Worm (Caenorhabditis elegans) whole organism, late embryonic: ENCODE measurements around the gene H29C22.1.

ENCODE experiments used
- F13H6.1 ChIP-seq: sonication (generic microtip); optimal IDR thresholded peaks from 2 replicates; lab custom pipeline; 2016; ENCODE audit warnings: missing genetic modification characterization, missing compliant biosample characterization
- K02D7.2 ChIP-seq: sonication (generic microtip); optimal IDR thresholded peaks from 2 replicates; lab custom pipeline; 2017; ENCODE audit warnings: mild to moderate bottlenecking, missing genetic modification characterization, missing compliant biosample characterization
- K09A11.1 ChIP-seq: sonication (generic microtip); optimal IDR thresholded peaks from 2 replicates; lab custom pipeline; 2017; ENCODE audit warnings: antibody characterized with exemption, mild to moderate bottlenecking, missing genetic modification characterization, missing compliant biosample characterization; ENCODE audit not compliant: insufficient read depth
- T23F11.4 ChIP-seq: fragments of 200-800 bp; sonication (Bioruptor generic); optimal IDR thresholded peaks from 2 replicates; lab custom pipeline; 2018; ENCODE audit warnings: mild to moderate bottlenecking, missing genetic modification characterization, missing compliant biosample characterization
- Y22D7AL.16 ChIP-seq: sonication (generic microtip); optimal IDR thresholded peaks from 2 replicates; lab custom pipeline; 2016; ENCODE audit warnings: missing genetic modification characterization, missing compliant biosample characterization
- ahr-1 ChIP-seq: sonication (generic microtip); optimal IDR thresholded peaks from 2 replicates; lab custom pipeline; 2016; ENCODE audit warnings: missing genetic modification characterization, missing compliant biosample characterization
- ceh-14 ChIP-seq: sonication (generic microtip); optimal IDR thresholded peaks from 2 replicates; lab custom pipeline; 2016; ENCODE audit warnings: missing genotype, missing genetic modification characterization, missing compliant biosample characterization
- ceh-19 ChIP-seq: fragments of 200-800 bp; sonication (Bioruptor generic); optimal IDR thresholded peaks from 2 replicates; lab custom pipeline; 2018; ENCODE audit warnings: mild to moderate bottlenecking, missing genetic modification characterization, missing compliant biosample characterization
- ceh-22 ChIP-seq: sonication (generic microtip); optimal IDR thresholded peaks from 2 replicates; lab custom pipeline; 2017; ENCODE audit warnings: missing biosample characterization, missing genetic modification characterization
- ceh-24 ChIP-seq: sonication (generic microtip); optimal IDR thresholded peaks from 2 replicates; lab custom pipeline; 2016; ENCODE audit warnings: mild to moderate bottlenecking, missing genetic modification characterization, missing compliant biosample characterization
- ceh-30 ChIP-seq: fragments of 150-350 bp; optimal IDR thresholded peaks from 2 replicates; lab custom pipeline; 2014; ENCODE audit warnings: missing biosample characterization, missing genetic modification characterization
- ceh-45 ChIP-seq: fragments of 200-800 bp; sonication (Bioruptor generic); IDR thresholded peaks from 2 replicates; pipeline ENCODE4 v1.3.6; 2022; ENCODE audit warnings: missing genetic modification reagents, missing genetic modification characterization, missing compliant biosample characterization
- dmd-4 ChIP-seq: sonication (generic microtip); optimal IDR thresholded peaks from 2 replicates; lab custom pipeline; 2016; ENCODE audit warnings: borderline replicate concordance, missing genetic modification characterization, missing compliant biosample characterization
- dve-1 ChIP-seq: sonication (generic microtip); optimal IDR thresholded peaks from 2 replicates; lab custom pipeline; 2017; ENCODE audit warnings: antibody characterized with exemption, mild to moderate bottlenecking, missing genetic modification characterization, missing compliant biosample characterization
- elt-2 ChIP-seq: sonication (generic microtip); optimal IDR thresholded peaks from 2 replicates; lab custom pipeline; 2016; ENCODE audit warnings: missing genetic modification reagents, missing genetic modification characterization, missing compliant biosample characterization
- eyg-1 ChIP-seq: sonication (generic microtip); optimal IDR thresholded peaks from 2 replicates; lab custom pipeline; 2016; ENCODE audit warnings: missing genotype, missing genetic modification characterization, missing compliant biosample characterization
- fkh-10 ChIP-seq: fragments of 150-350 bp; optimal IDR thresholded peaks from 2 replicates; lab custom pipeline; 2014; ENCODE audit warnings: missing biosample characterization, missing genetic modification reagents, missing genetic modification characterization
- gmeb-2 ChIP-seq: sonication (generic microtip); optimal IDR thresholded peaks from 2 replicates; lab custom pipeline; 2016; ENCODE audit warnings: missing genetic modification characterization, inconsistent platforms, missing compliant biosample characterization
- hlh-15 ChIP-seq: sonication (generic microtip); optimal IDR thresholded peaks from 2 replicates; lab custom pipeline; 2016; ENCODE audit warnings: missing genetic modification characterization, missing compliant biosample characterization
- hlh-30 ChIP-seq: sonication (generic microtip); optimal IDR thresholded peaks from 2 replicates; lab custom pipeline; 2017; ENCODE audit warnings: antibody characterized with exemption, missing genetic modification characterization, missing compliant biosample characterization; ENCODE audit not compliant: insufficient read depth
- lin-11 ChIP-seq: fragments of 200-800 bp; sonication (Bioruptor generic); optimal IDR thresholded peaks from 2 replicates; lab custom pipeline; 2018; ENCODE audit warnings: mild to moderate bottlenecking, missing genetic modification characterization, missing compliant biosample characterization
- nfya-1 ChIP-seq: sonication (generic microtip); optimal IDR thresholded peaks from 2 replicates; lab custom pipeline; 2017; ENCODE audit warnings: missing genetic modification characterization, mild to moderate bottlenecking, missing compliant biosample characterization, antibody characterized with exemption, moderate library complexity
- nhr-232 ChIP-seq: sonication (generic microtip); optimal IDR thresholded peaks from 2 replicates; lab custom pipeline; 2016; ENCODE audit warnings: missing genetic modification characterization, missing compliant biosample characterization
- npax-4 ChIP-seq: sonication (generic microtip); optimal IDR thresholded peaks from 2 replicates; lab custom pipeline; 2016; ENCODE audit warnings: missing genetic modification characterization, missing compliant biosample characterization
- pag-3 ChIP-seq: sonication (generic microtip); optimal IDR thresholded peaks from 2 replicates; lab custom pipeline; 2016; ENCODE audit warnings: missing compliant biosample characterization, missing genetic modification characterization, borderline replicate concordance
- pax-1 ChIP-seq: fragments of 150-350 bp; optimal IDR thresholded peaks from 2 replicates; lab custom pipeline; 2014; ENCODE audit warnings: missing biosample characterization, missing genetic modification characterization
- pha-2 ChIP-seq: sonication (generic microtip); optimal IDR thresholded peaks from 2 replicates; lab custom pipeline; 2017; ENCODE audit warnings: mild to moderate bottlenecking, missing genetic modification characterization, missing compliant biosample characterization
- pha-4 ChIP-seq: fragments of 150-350 bp; optimal IDR thresholded peaks from 2 replicates; lab custom pipeline; 2018; ENCODE audit warnings: missing biosample characterization, missing genetic modification reagents, missing genetic modification characterization
- pros-1 ChIP-seq: fragments of 150-350 bp; optimal IDR thresholded peaks from 2 replicates; lab custom pipeline; 2014; ENCODE audit warnings: missing biosample characterization, missing genetic modification reagents, missing genetic modification characterization
- ref-2 ChIP-seq: sonication (generic microtip); optimal IDR thresholded peaks from 2 replicates; lab custom pipeline; 2016; ENCODE audit warnings: missing genetic modification characterization, missing compliant biosample characterization
- sdc-2 ChIP-seq: sonication (generic microtip); optimal IDR thresholded peaks from 2 replicates; lab custom pipeline; 2016; ENCODE audit warnings: missing genotype, missing genetic modification characterization, missing compliant biosample characterization
- sox-2 ChIP-seq: fragments of 200-800 bp; sonication (Bioruptor generic); IDR thresholded peaks from 2 replicates; pipeline ENCODE4 v1.3.6; 2022; ENCODE audit warnings: missing genetic modification reagents, missing genetic modification characterization, missing compliant biosample characterization
- syd-9 ChIP-seq: sonication (generic microtip); optimal IDR thresholded peaks from 2 replicates; lab custom pipeline; 2016; ENCODE audit warnings: mild to moderate bottlenecking, missing genetic modification characterization, moderate library complexity, missing compliant biosample characterization
- tbx-2 ChIP-seq: sonication (generic microtip); optimal IDR thresholded peaks from 2 replicates; lab custom pipeline; 2016; ENCODE audit warnings: missing genetic modification characterization, missing compliant biosample characterization
- unc-86 ChIP-seq: sonication (generic microtip); optimal IDR thresholded peaks from 2 replicates; lab custom pipeline; 2016; ENCODE audit warnings: missing genetic modification characterization, missing compliant biosample characterization
- zip-5 ChIP-seq: sonication (generic microtip); optimal IDR thresholded peaks from 2 replicates; lab custom pipeline; 2016; ENCODE audit warnings: missing genetic modification characterization, missing compliant biosample characterization
- ztf-16 ChIP-seq: sonication (generic microtip); optimal IDR thresholded peaks from 2 replicates; lab custom pipeline; 2017; ENCODE audit warnings: missing genetic modification characterization, missing compliant biosample characterization

The H29C22.1 gene

ce11 chrX:9271886-9272285, 39.2 kb downstream of the H29C22.1 start:
- TF ChIP-seq ceh-45 (GFP tag; lab: Robert Waterston, UW) (no peak), elt-2 (tag; lab: Kevin White, UChicago) (peak; percentile 96)

- TF ChIP-seq fkh-10, result no peak
- TF ChIP-seq pros-1 (tag; lab: Kevin White, UChicago), result no peak
- TF ChIP-seq ztf-16 (tag; lab: Kevin White, UChicago), result no peak
- TF ChIP-seq, all 69 proteins: peak for 0
These were observed 40.4 kb downstream of the H29C22.1 start, which contains the start of gene B0416.5 for ce11 chrX:9270753-9271152. Gene B0416.5, minus strand, starts transcription at chrX:9270853.

- TF ChIP-seq ceh-24 (tag; lab: Kevin White, UChicago) (no peak), K09A11.1 (no peak), pha-2 (tag; lab: Kevin White, UChicago) (no peak), nfya-1 (tag; lab: Kevin White, UChicago) (no peak), gmeb-2 (tag; lab: Kevin White, UChicago) (no peak), syd-9 (tag; lab: Kevin White, UChicago) (no peak), eyg-1 (no peak), dmd-4 (tag; lab: Kevin White, UChicago) (no peak), npax-4 (no peak), ceh-19 (GFP tag; lab: Kevin White, UChicago) (no peak)
These were observed 42.8 kb downstream of the H29C22.1 start for ce11 chrX:9268373-9268772.

- TF ChIP-seq ref-2 (tag; lab: Kevin White, UChicago) (no peak), pha-4 (tag; lab: Kevin White, UChicago) (no peak), lin-11 (tag; lab: Kevin White, UChicago) (no peak), F13H6.1 (tag; lab: Kevin White, UChicago) (no peak), nhr-232 (no peak), unc-86 (tag; lab: Kevin White, UChicago) (no peak), T23F11.4 (GFP tag; lab: Kevin White, UChicago) (no peak), sdc-2 (no peak), ahr-1 (tag; lab: Kevin White, UChicago) (no peak), zip-5 (tag; lab: Kevin White, UChicago) (no peak), pax-1 (tag; lab: Kevin White, UChicago) (no peak), ceh-22 (tag; lab: Kevin White, UChicago) (no peak), ceh-19 (GFP tag; lab: Kevin White, UChicago) (no peak), pros-1 (tag; lab: Kevin White, UChicago) (no peak)
These were observed 44.6 kb downstream of the H29C22.1 start for ce11 chrX:9266512-9266911.

- TF ChIP-seq ref-2 (tag; lab: Kevin White, UChicago), result no peak
- peak; percentile 38 for TF ChIP-seq hlh-30 (tag; lab: Kevin White, UChicago)
These were observed 46.5 kb downstream of the H29C22.1 start for ce11 chrX:9264636-9265035.

- TF ChIP-seq unc-86 (tag; lab: Kevin White, UChicago) (no peak), hlh-30 (tag; lab: Kevin White, UChicago) (no peak), dve-1 (tag; lab: Kevin White, UChicago) (no peak), sox-2 (no peak), T23F11.4 (GFP tag; lab: Kevin White, UChicago) (no peak), Y22D7AL.16 (tag; lab: Kevin White, UChicago) (no peak), tbx-2 (no peak), sdc-2 (no peak), ceh-30 (no peak), ceh-14 (no peak), eyg-1 (no peak), hlh-15 (no peak), pag-3 (tag; lab: Kevin White, UChicago) (no peak), lin-11 (tag; lab: Kevin White, UChicago) (no peak), K02D7.2 (tag; lab: Kevin White, UChicago) (no peak), syd-9 (tag; lab: Kevin White, UChicago) (no peak), pros-1 (tag; lab: Kevin White, UChicago) (no peak), pax-1 (tag; lab: Kevin White, UChicago) (no peak)
- TF ChIP-seq, all 69 proteins: peak for 0
These were observed 46.9 kb downstream of the H29C22.1 start, which contains the start of gene F18G5.6 for ce11 chrX:9264231-9264630. Gene F18G5.6, minus strand, starts transcription at chrX:9264331.
